Fruit fly (Drosophila melanogaster) whole organism, wandering third instar larva: ENCODE results near the gene CG14237.

ENCODE experiments used
- Abd-B ChIP-seq: fragments of >200 bp; optimal IDR thresholded peaks from 2 replicates; lab custom pipeline; 2017; ENCODE audit warnings: missing biosample characterization, missing genetic modification characterization
- CG32264 ChIP-seq: fragments of 200-800 bp; sonication (Bioruptor generic); optimal IDR thresholded peaks from 2 replicates; lab custom pipeline; 2016; ENCODE audit warnings: missing biosample characterization, missing genetic modification characterization
- CG9705 ChIP-seq: fragments of 200-800 bp; sonication (Bioruptor generic); optimal IDR thresholded peaks from 2 replicates; lab custom pipeline; 2018; ENCODE audit warnings: missing biosample characterization, mild to moderate bottlenecking, missing genetic modification characterization
- CrebA ChIP-seq: fragments of 200-800 bp; sonication (Bioruptor generic); optimal IDR thresholded peaks from 2 replicates; lab custom pipeline; 2016; ENCODE audit warnings: missing biosample characterization, mild to moderate bottlenecking, missing genetic modification characterization, borderline replicate concordance
- Dfd ChIP-seq: fragments of >200 bp; optimal IDR thresholded peaks from 2 replicates; lab custom pipeline; 2017; ENCODE audit warnings: missing biosample characterization, missing genetic modification characterization
- Dif ChIP-seq: fragments of 200-275, 200-300 bp; sonication (Bioruptor generic); optimal IDR thresholded peaks from 2 replicates; lab custom pipeline; 2018; ENCODE audit warnings: missing biosample characterization, missing genetic modification characterization; ENCODE audit not compliant: partially characterized antibody
- GATAd ChIP-seq: sonication (Bioruptor generic); optimal IDR thresholded peaks from 2 replicates; lab custom pipeline; 2016; ENCODE audit warnings: missing biosample characterization, missing genetic modification characterization
- HLH106 ChIP-seq: fragments of 200-800 bp; optimal IDR thresholded peaks from 3 replicates; lab custom pipeline; 2019; ENCODE audit warnings: missing biosample characterization, mild to moderate bottlenecking, missing genetic modification characterization, moderate library complexity
- Hnf4 ChIP-seq: fragments of 200-800 bp; sonication (Bioruptor generic); optimal IDR thresholded peaks from 2 replicates; lab custom pipeline; 2016; ENCODE audit warnings: missing biosample characterization, mild to moderate bottlenecking, missing genetic modification characterization
- Hr78 ChIP-seq: fragments of >200 bp; optimal IDR thresholded peaks from 2 replicates; lab custom pipeline; 2017; ENCODE audit warnings: missing biosample characterization, missing genetic modification characterization
- Hr83 ChIP-seq: fragments of 200-300 bp; sonication (Bioruptor generic); optimal IDR thresholded peaks from 2 replicates; lab custom pipeline; 2016; ENCODE audit warnings: missing biosample characterization, mild to moderate bottlenecking, missing genetic modification characterization, moderate library complexity; ENCODE audit not compliant: poor library complexity, severe bottlenecking
- Jra ChIP-seq: sonication (Bioruptor generic); optimal IDR thresholded peaks from 2 replicates; lab custom pipeline; 2016; ENCODE audit warnings: missing biosample characterization, missing genetic modification characterization
- Mio ChIP-seq: sonication (Bioruptor generic); optimal IDR thresholded peaks from 2 replicates; lab custom pipeline; 2016; ENCODE audit warnings: missing biosample characterization, missing genetic modification characterization
- Myc ChIP-seq: fragments of >200 bp; optimal IDR thresholded peaks from 2 replicates; lab custom pipeline; 2017
- N ChIP-seq: fragments of >200 bp; optimal IDR thresholded peaks from 2 replicates; lab custom pipeline; 2018; ENCODE audit warnings: missing biosample characterization, missing external identifiers, missing genetic modification characterization
- OdsH ChIP-seq: fragments of 200-800 bp; sonication (Bioruptor generic); optimal IDR thresholded peaks from 2 replicates; lab custom pipeline; 2016; ENCODE audit warnings: missing biosample characterization, mild to moderate bottlenecking, missing genetic modification characterization
- Rel ChIP-seq, 2 experiments: fragments of 200-800 bp; sonication (Bioruptor generic) in 1 of 2; optimal IDR thresholded peaks; 2 replicates in 1 of 2; 3 replicates in 1 of 2; lab custom pipeline; 2016 to 2019; ENCODE audit warnings: mild to moderate bottlenecking in 2 of 2, missing biosample characterization in 2 of 2, missing genetic modification characterization in 2 of 2, moderate library complexity in 1 of 2
- Sp1 ChIP-seq: fragments of 200-800 bp; sonication (Bioruptor generic); optimal IDR thresholded peaks from 3 replicates; lab custom pipeline; 2019; ENCODE audit warnings: missing biosample characterization, mild to moderate bottlenecking, missing genetic modification characterization, moderate library complexity
- Vsx2 ChIP-seq: fragments of 200-300, 225-300 bp; sonication (Bioruptor generic); optimal IDR thresholded peaks from 2 replicates; lab custom pipeline; 2018; ENCODE audit warnings: missing biosample characterization, missing genetic modification characterization; ENCODE audit not compliant: partially characterized antibody
- br ChIP-seq: fragments of 200-800 bp; sonication (Bioruptor generic); optimal IDR thresholded peaks from 2 replicates; lab custom pipeline; 2016; ENCODE audit warnings: missing biosample characterization, missing genetic modification characterization
- brk ChIP-seq: fragments of 200-800 bp; sonication (Bioruptor generic); optimal IDR thresholded peaks from 2 replicates; lab custom pipeline; 2016; ENCODE audit warnings: missing biosample characterization, mild to moderate bottlenecking, missing genetic modification characterization
- dl ChIP-seq, 2 experiments: fragments of 175-275, 200-275 bp in 1 of 2; fragments of 200-275 bp in 1 of 2; sonication (Bioruptor generic); optimal IDR thresholded peaks; lab custom pipeline; 2018; ENCODE audit warnings: mild to moderate bottlenecking in 2 of 2, missing biosample characterization in 2 of 2, missing genetic modification characterization in 2 of 2, moderate library complexity in 2 of 2; ENCODE audit not compliant: partially characterized antibody in 2 of 2, insufficient read depth in 1 of 2
- dsf ChIP-seq: sonication (Bioruptor generic); optimal IDR thresholded peaks from 2 replicates; lab custom pipeline; 2016; ENCODE audit warnings: missing biosample characterization, missing genetic modification characterization, borderline replicate concordance
- ey ChIP-seq: fragments of 200-800 bp; sonication (Bioruptor generic); optimal IDR thresholded peaks from 2 replicates; lab custom pipeline; 2016; ENCODE audit warnings: missing biosample characterization, missing genetic modification characterization
- foxo ChIP-seq, 2 experiments: fragments of 200-800 bp; sonication (Bioruptor generic); optimal IDR thresholded peaks; 2 replicates in 1 of 2; 3 replicates in 1 of 2; lab custom pipeline; 2016 to 2017; ENCODE audit warnings: missing biosample characterization in 2 of 2, missing genetic modification characterization in 2 of 2
- fru ChIP-seq: fragments of 200-800 bp; sonication (Bioruptor generic); optimal IDR thresholded peaks from 3 replicates; lab custom pipeline; 2016; ENCODE audit warnings: missing biosample characterization, mild to moderate bottlenecking, missing genetic modification characterization
- h ChIP-seq: fragments of 200-800 bp; sonication (Bioruptor generic); optimal IDR thresholded peaks from 3 replicates; lab custom pipeline; 2016; ENCODE audit warnings: missing biosample characterization, mild to moderate bottlenecking, missing genetic modification characterization
- lola ChIP-seq: fragments of >200 bp; optimal IDR thresholded peaks from 2 replicates; lab custom pipeline; 2017; ENCODE audit warnings: missing biosample characterization, missing genetic modification characterization
- pan ChIP-seq: fragments of >200 bp; optimal IDR thresholded peaks from 2 replicates; lab custom pipeline; 2017
- psq ChIP-seq: fragments of 200-800 bp; sonication (Bioruptor generic); optimal IDR thresholded peaks from 3 replicates; lab custom pipeline; 2017; ENCODE audit warnings: missing biosample characterization, mild to moderate bottlenecking, missing genetic modification characterization, moderate library complexity
- rgr ChIP-seq: fragments of 200-800 bp; sonication (Bioruptor generic); optimal IDR thresholded peaks from 3 replicates; lab custom pipeline; 2016; ENCODE audit warnings: missing biosample characterization, mild to moderate bottlenecking, missing genetic modification characterization
- sage ChIP-seq: fragments of 200-800 bp; sonication (Bioruptor generic); optimal IDR thresholded peaks from 2 replicates; lab custom pipeline; 2016; ENCODE audit warnings: missing biosample characterization, mild to moderate bottlenecking, missing genetic modification characterization
- sv ChIP-seq: fragments of 200-800 bp; sonication (Bioruptor generic); optimal IDR thresholded peaks from 3 replicates; lab custom pipeline; 2016; ENCODE audit warnings: missing biosample characterization, missing genetic modification characterization
- tai ChIP-seq: sonication (Bioruptor generic); optimal IDR thresholded peaks from 2 replicates; lab custom pipeline; 2016; ENCODE audit warnings: missing biosample characterization, missing genetic modification characterization
- usp ChIP-seq: fragments of >200 bp; optimal IDR thresholded peaks from 2 replicates; lab custom pipeline; 2017; ENCODE audit warnings: missing biosample characterization, missing genetic modification characterization
- woc ChIP-seq: sonication (Bioruptor generic); optimal IDR thresholded peaks from 2 replicates; lab custom pipeline; 2016; ENCODE audit warnings: missing biosample characterization, mild to moderate bottlenecking, missing genetic modification characterization

Gene CG14237

DNA sequence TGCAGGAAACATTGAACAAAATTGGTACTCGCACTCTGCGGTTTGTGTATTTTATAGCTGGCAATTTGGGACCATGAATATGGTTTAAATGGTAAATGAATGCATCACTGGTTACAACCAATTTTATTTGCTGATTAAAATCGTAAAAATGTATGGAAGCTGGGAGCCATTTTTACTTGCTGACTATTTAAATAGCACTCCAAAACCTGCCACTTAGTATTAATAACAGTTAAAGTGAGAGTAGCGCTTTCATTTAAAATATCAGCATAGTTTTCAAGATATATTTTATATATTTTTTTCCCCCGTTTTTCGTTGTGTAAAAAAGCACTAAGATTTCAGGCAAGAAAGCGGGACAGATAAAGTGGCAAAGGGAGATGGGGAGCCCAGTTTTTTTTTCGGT, 27.8 kb downstream of the CG14237 start:
- TF ChIP-seq foxo (GFP tag; optimal IDR thresholded peaks at IDR 0.05; lab: Kevin White, UChicago): peak in 1 of 2 experiments; percentile 24
- no peak for TF ChIP-seq Mio (GFP tag; lab: Kevin White, UChicago)
- peak; percentile 46 for TF ChIP-seq fru
- peak; percentile 13 for TF ChIP-seq psq (GFP tag; lab: Kevin White, UChicago)
- TF ChIP-seq Dfd (GFP tag; lab: Kevin White, UChicago): no peak
- TF ChIP-seq Hr78: no peak
- peak; percentile 41 for TF ChIP-seq h (GFP tag; lab: Kevin White, UChicago)
- peak; percentile 19 for TF ChIP-seq HLH106 (tag; lab: Kevin White, UChicago)
- peak; percentile 5 for TF ChIP-seq br (GFP tag; lab: Kevin White, UChicago)

DNA sequence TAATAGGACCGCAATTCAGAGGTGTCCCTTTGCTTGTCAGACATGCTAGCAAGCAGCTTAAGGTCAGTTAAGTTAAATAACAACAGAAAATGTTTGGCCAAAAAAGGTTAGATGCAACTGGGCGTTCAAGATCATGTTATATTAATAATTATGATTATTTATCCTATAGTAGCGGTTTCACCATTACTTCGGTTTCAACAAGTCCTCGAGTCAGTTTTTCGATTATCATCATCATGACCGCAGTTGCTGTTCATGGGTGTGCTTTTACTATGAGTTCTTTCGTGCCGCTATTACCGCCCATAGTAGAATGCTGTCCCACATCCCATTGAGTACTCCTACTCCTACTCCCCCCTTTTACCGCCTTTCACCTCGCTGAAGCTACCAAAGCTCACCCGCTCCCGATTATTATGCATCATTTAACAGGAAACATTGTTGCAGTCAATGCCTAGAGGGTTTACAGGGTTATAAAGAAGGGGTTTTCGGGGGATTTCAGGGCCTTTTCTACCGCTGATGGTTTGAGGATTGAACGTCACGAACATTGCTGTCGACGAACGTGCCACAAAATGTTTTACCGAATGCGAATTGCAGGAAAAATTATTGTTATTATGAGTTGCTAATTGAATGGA, 28.7 kb downstream of the CG14237 start:
- TF ChIP-seq pan (no peak), sv (GFP tag; lab: Kevin White, UChicago) (no peak), GATAd (no peak), sage (GFP tag; lab: Kevin White, UChicago) (no peak), rgr (no peak), br (GFP tag; lab: Kevin White, UChicago) (no peak), OdsH (GFP tag; lab: Kevin White, UChicago) (no peak), psq (GFP tag; lab: Kevin White, UChicago) (no peak)

DNA sequence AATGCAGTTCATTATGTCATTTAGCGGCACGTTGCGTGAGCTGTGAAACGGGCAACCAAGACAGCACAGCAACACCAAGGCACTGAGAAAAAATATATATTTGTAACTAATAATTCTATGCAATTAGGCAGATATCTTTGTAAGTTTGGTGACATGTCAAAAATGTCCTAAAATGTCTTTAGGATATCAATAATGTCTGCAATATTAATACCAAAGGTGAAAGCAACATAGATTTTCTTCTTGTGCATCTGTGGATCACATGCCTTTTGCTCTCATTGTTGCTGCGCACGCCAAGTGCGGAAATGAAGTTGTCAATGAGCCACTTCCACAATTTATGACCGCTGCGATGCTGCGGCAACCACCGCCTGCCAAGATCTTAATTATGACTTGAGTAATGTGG, 32.8 kb downstream of the CG14237 start:
- TF ChIP-seq tai (GFP tag; lab: Kevin White, UChicago): no peak
- no peak for TF ChIP-seq CG32264 (GFP tag; lab: Kevin White, UChicago)
- peak; percentile 3 for TF ChIP-seq OdsH (GFP tag; lab: Kevin White, UChicago)
- TF ChIP-seq Vsx2: no peak
- TF ChIP-seq brk: no peak
- no peak for TF ChIP-seq Rel (GFP tag; optimal IDR thresholded peaks at IDR 0.05; lab: Kevin White, UChicago)
- TF ChIP-seq Rel (tag; optimal IDR thresholded peaks at IDR 0.05; lab: Kevin White, UChicago): no peak
- no peak for TF ChIP-seq usp (GFP tag; lab: Kevin White, UChicago)
- no peak for TF ChIP-seq N
- TF ChIP-seq CrebA (GFP tag; lab: Kevin White, UChicago): no peak
- peak; percentile 6 for TF ChIP-seq psq (GFP tag; lab: Kevin White, UChicago)
- no peak for TF ChIP-seq Myc (lab: Kevin White, UChicago)
- TF ChIP-seq Hnf4: peak; percentile 2
- TF ChIP-seq rgr: no peak
- no peak for TF ChIP-seq CG9705 (GFP tag; lab: Kevin White, UChicago)
- peak; percentile 31 for TF ChIP-seq ey (GFP tag; lab: Kevin White, UChicago)
- TF ChIP-seq sage (GFP tag; lab: Kevin White, UChicago): no peak
- no peak for TF ChIP-seq Abd-B (GFP tag; lab: Kevin White, UChicago)
- TF ChIP-seq Jra: no peak
- TF ChIP-seq Dif (GFP tag; lab: Kevin White, UChicago): no peak
- TF ChIP-seq fru: peak; percentile 36
- no peak for TF ChIP-seq pan
- peak in 1 of 2 experiments; percentile 48 for TF ChIP-seq foxo (GFP tag; optimal IDR thresholded peaks at IDR 0.05; lab: Kevin White, UChicago)
- TF ChIP-seq dsf (GFP tag; lab: Kevin White, UChicago): no peak
- no peak for TF ChIP-seq woc (GFP tag; lab: Kevin White, UChicago)
- no peak for TF ChIP-seq sv (GFP tag; lab: Kevin White, UChicago)
- TF ChIP-seq Hr78: no peak
- TF ChIP-seq Hr83 (GFP tag; lab: Kevin White, UChicago): no peak
- peak; percentile 55 for TF ChIP-seq h (GFP tag; lab: Kevin White, UChicago)
- peak; percentile 31 for TF ChIP-seq HLH106 (tag; lab: Kevin White, UChicago)
- TF ChIP-seq GATAd: no peak
- no peak for TF ChIP-seq Dfd (GFP tag; lab: Kevin White, UChicago)
- TF ChIP-seq dl (GFP tag; optimal IDR thresholded peaks at IDR 0.05; lab: Kevin White, UChicago; ENCODE audit: insufficient read depth in 1 of 2, partially characterized antibody in 2 of 2): no peak
- TF ChIP-seq Sp1 (GFP tag; lab: Kevin White, UChicago): peak; percentile 18
- no peak for TF ChIP-seq lola
- TF ChIP-seq br (GFP tag; lab: Kevin White, UChicago): no peak
